Fruit fly (Drosophila melanogaster) whole organism, embryonic: ENCODE results near the gene CG32568.

ENCODE experiments used
- Ada2b ChIP-seq: fragments of 200-800 bp; sonication (Bioruptor generic); IDR thresholded peaks from 2 replicates; pipeline ENCODE4 v1.3.6; 2022; ENCODE audit warnings: missing biosample characterization, missing genetic modification characterization
- B-H1 ChIP-seq: fragments of 200-800 bp; sonication (Bioruptor generic); IDR thresholded peaks from 3 replicates; pipeline ENCODE4 v1.3.6; 2022; ENCODE audit warnings: missing biosample characterization, missing genetic modification characterization
- CG10209 ChIP-seq: fragments of 200-800 bp; sonication (Bioruptor generic); optimal IDR thresholded peaks from 3 replicates; lab custom pipeline; 2017; ENCODE audit warnings: missing biosample characterization, mild to moderate bottlenecking, missing genetic modification characterization, missing genetic modification reagents
- CG1024 ChIP-seq: fragments of 200-800 bp; sonication (Bioruptor generic); IDR thresholded peaks from 2 replicates; pipeline ENCODE4 v1.3.6; 2022; ENCODE audit warnings: missing biosample characterization, missing genetic modification characterization
- CG11696 ChIP-seq: fragments of 200-800 bp; sonication (Bioruptor generic); IDR thresholded peaks from 2 replicates; pipeline ENCODE4 v1.3.6; 2022; ENCODE audit warnings: missing biosample characterization, missing genetic modification characterization
- CG12071 ChIP-seq: fragments of 200-800 bp; sonication (Bioruptor generic); optimal IDR thresholded peaks from 3 replicates; lab custom pipeline; 2018; ENCODE audit warnings: missing biosample characterization, mild to moderate bottlenecking, missing genetic modification characterization
- CG12155 ChIP-seq: fragments of 200-800 bp; sonication (Bioruptor generic); optimal IDR thresholded peaks from 3 replicates; lab custom pipeline; 2016; ENCODE audit warnings: missing biosample characterization, missing genetic modification characterization
- CG12744 ChIP-seq: fragments of 200-800 bp; sonication (Bioruptor generic); optimal IDR thresholded peaks from 2 replicates; lab custom pipeline; 2016; ENCODE audit warnings: missing biosample characterization, missing genetic modification characterization
- CG15073 ChIP-seq: fragments of 200-800 bp; sonication (Bioruptor generic); optimal IDR thresholded peaks from 2 replicates; lab custom pipeline; 2016; ENCODE audit warnings: missing biosample characterization, missing genetic modification characterization
- CG18262 ChIP-seq: fragments of 200-800 bp; optimal IDR thresholded peaks from 3 replicates; lab custom pipeline; 2019; ENCODE audit warnings: missing biosample characterization, mild to moderate bottlenecking, missing genetic modification characterization, moderate library complexity
- CG2199 ChIP-seq: fragments of 200-800 bp; sonication (Bioruptor generic); IDR thresholded peaks from 3 replicates; pipeline ENCODE4 v1.3.6; 2022; ENCODE audit warnings: missing biosample characterization, missing genetic modification characterization
- CG30403 ChIP-seq: fragments of 200-800 bp; sonication (Bioruptor generic); optimal IDR thresholded peaks from 3 replicates; lab custom pipeline; 2016; ENCODE audit warnings: missing biosample characterization, missing genetic modification characterization
- CG31388 ChIP-seq: fragments of 200-800 bp; sonication (Bioruptor generic); optimal IDR thresholded peaks from 2 replicates; lab custom pipeline; 2016; ENCODE audit warnings: missing biosample characterization, missing genetic modification characterization
- CG33557 ChIP-seq: fragments of 200-800 bp; sonication (Bioruptor generic); optimal IDR thresholded peaks from 2 replicates; lab custom pipeline; 2019; ENCODE audit warnings: missing biosample characterization, mild to moderate bottlenecking, missing genetic modification characterization, moderate library complexity
- CG5180 ChIP-seq: fragments of 200-800 bp; sonication (Bioruptor generic); optimal IDR thresholded peaks from 3 replicates; lab custom pipeline; 2017; ENCODE audit warnings: missing biosample characterization, missing genetic modification characterization, mild to moderate bottlenecking, moderate library complexity, missing genetic modification reagents
- CG5245 ChIP-seq: fragments of 200-800 bp; sonication (Bioruptor generic); optimal IDR thresholded peaks from 3 replicates; lab custom pipeline; 2016; ENCODE audit warnings: missing biosample characterization, missing genetic modification characterization
- CG6254 ChIP-seq: fragments of 200-800 bp; sonication (Bioruptor generic); optimal IDR thresholded peaks from 3 replicates; lab custom pipeline; 2017; ENCODE audit warnings: mild to moderate bottlenecking, missing biosample characterization, missing genetic modification reagents, missing genetic modification characterization
- CG6765 ChIP-seq: fragments of 200-800 bp; sonication (Bioruptor generic); optimal IDR thresholded peaks from 3 replicates; lab custom pipeline; 2017; ENCODE audit warnings: missing biosample characterization, mild to moderate bottlenecking, missing genetic modification characterization
- CG7928 ChIP-seq: fragments of 200-800 bp; sonication (Bioruptor generic); optimal IDR thresholded peaks from 2 replicates; lab custom pipeline; 2017; ENCODE audit warnings: missing biosample characterization, mild to moderate bottlenecking, missing genetic modification characterization
- CHES-1-like ChIP-seq: fragments of 200-800 bp; sonication (Bioruptor generic); optimal IDR thresholded peaks from 2 replicates; lab custom pipeline; 2016; ENCODE audit warnings: missing biosample characterization, missing genetic modification characterization
- CrebB ChIP-seq: fragments of 200-800 bp; sonication (Bioruptor generic); optimal IDR thresholded peaks from 3 replicates; lab custom pipeline; 2018; ENCODE audit warnings: missing biosample characterization, mild to moderate bottlenecking, missing genetic modification characterization
- E2f2 ChIP-seq: fragments of 200-800 bp; sonication (Bioruptor generic); IDR thresholded peaks from 2 replicates; pipeline ENCODE4 v1.3.6; 2022; ENCODE audit warnings: missing biosample characterization, missing genetic modification characterization
- Lim3 ChIP-seq: fragments of 200-800 bp; sonication (Bioruptor generic); IDR thresholded peaks from 2 replicates; pipeline ENCODE4 v1.3.6; 2022; ENCODE audit warnings: missing biosample characterization, missing genetic modification characterization
- Mes4 ChIP-seq: fragments of 200-800 bp; sonication (Bioruptor generic); optimal IDR thresholded peaks from 2 replicates; lab custom pipeline; 2016; ENCODE audit warnings: missing biosample characterization, missing genetic modification characterization
- NC2α ChIP-seq: fragments of 200-800 bp; sonication (Bioruptor generic); optimal IDR thresholded peaks from 2 replicates; lab custom pipeline; 2016; ENCODE audit warnings: missing biosample characterization, missing genetic modification characterization
- Opbp ChIP-seq: fragments of 200-800 bp; sonication (Bioruptor generic); IDR thresholded peaks from 3 replicates; pipeline ENCODE4 v1.3.6; 2022; ENCODE audit warnings: missing biosample characterization, missing genetic modification characterization; ENCODE audit not compliant: partially characterized antibody
- Rfx ChIP-seq: fragments of 200-800 bp; sonication (Bioruptor generic); IDR thresholded peaks from 2 replicates; pipeline ENCODE4 v1.3.6; 2022; ENCODE audit warnings: missing biosample characterization, missing genetic modification characterization
- Spps ChIP-seq: fragments of 200-800 bp; sonication (Bioruptor generic); optimal IDR thresholded peaks from 2 replicates; lab custom pipeline; 2018; ENCODE audit warnings: missing biosample characterization, mild to moderate bottlenecking, missing genetic modification characterization
- TFAM ChIP-seq: fragments of 200-800 bp; sonication (Bioruptor generic); optimal IDR thresholded peaks from 2 replicates; lab custom pipeline; 2017; ENCODE audit warnings: missing biosample characterization, missing genetic modification characterization, inconsistent platforms
- al ChIP-seq: fragments of 200-800 bp; sonication (Bioruptor generic); IDR thresholded peaks from 2 replicates; pipeline ENCODE4 v1.3.6; 2022; ENCODE audit warnings: missing biosample characterization, missing genetic modification characterization
- ap ChIP-seq: fragments of 200-800 bp; sonication (Bioruptor generic); IDR thresholded peaks from 2 replicates; pipeline ENCODE4 v1.3.6; 2022; ENCODE audit warnings: missing biosample characterization, missing genetic modification characterization
- br ChIP-seq: fragments of >200 bp; optimal IDR thresholded peaks from 2 replicates; lab custom pipeline; 2017
- btn ChIP-seq: fragments of 200-800 bp; sonication (Bioruptor generic); optimal IDR thresholded peaks from 2 replicates; lab custom pipeline; 2016; ENCODE audit warnings: missing biosample characterization, missing genetic modification characterization
- cad ChIP-seq: fragments of >200 bp; optimal IDR thresholded peaks from 2 replicates; lab custom pipeline; 2017; ENCODE audit warnings: missing biosample characterization, missing genetic modification characterization
- cas ChIP-seq: fragments of 200-800 bp; sonication (Bioruptor generic); IDR thresholded peaks from 2 replicates; pipeline ENCODE4 v1.3.6; 2022; ENCODE audit warnings: missing biosample characterization, missing genetic modification characterization
- chinmo ChIP-seq: fragments of 200-800 bp; sonication (Bioruptor generic); IDR thresholded peaks from 4 replicates; pipeline ENCODE4 v1.3.6; 2022; ENCODE audit warnings: missing biosample characterization, missing genetic modification characterization; ENCODE audit not compliant: partially characterized antibody
- fd96Cb ChIP-seq: fragments of 200-800 bp; sonication (Bioruptor generic); optimal IDR thresholded peaks from 2 replicates; lab custom pipeline; 2018; ENCODE audit warnings: missing biosample characterization, mild to moderate bottlenecking, missing genetic modification characterization, moderate library complexity
- gsb ChIP-seq: fragments of 200-800 bp; sonication (Bioruptor generic); IDR thresholded peaks from 2 replicates; pipeline ENCODE4 v1.3.6; 2022; ENCODE audit warnings: missing biosample characterization, missing genetic modification characterization
- hb ChIP-seq: fragments of 200-800 bp; sonication (Bioruptor generic); IDR thresholded peaks from 3 replicates; pipeline ENCODE4 v1.3.6; 2022; ENCODE audit warnings: missing biosample characterization, missing genetic modification characterization; ENCODE audit not compliant: partially characterized antibody
- jing ChIP-seq: fragments of 200-800 bp; sonication (Bioruptor generic); optimal IDR thresholded peaks from 2 replicates; lab custom pipeline; 2018; ENCODE audit warnings: missing biosample characterization, mild to moderate bottlenecking, missing genetic modification characterization
- ken ChIP-seq: fragments of 200-800 bp; sonication (Bioruptor generic); IDR thresholded peaks from 3 replicates; pipeline ENCODE4 v1.3.6; 2022; ENCODE audit warnings: missing biosample characterization, missing genetic modification characterization
- knrl ChIP-seq: fragments of 200-800 bp; sonication (Bioruptor generic); IDR thresholded peaks from 3 replicates; pipeline ENCODE4 v1.3.6; 2022; ENCODE audit warnings: missing biosample characterization, missing genetic modification characterization; ENCODE audit not compliant: partially characterized antibody
- nerfin-2 ChIP-seq: fragments of 200-800 bp; sonication (Bioruptor generic); IDR thresholded peaks from 2 replicates; pipeline ENCODE4 v1.3.6; 2022; ENCODE audit warnings: missing biosample characterization, missing genetic modification characterization; ENCODE audit not compliant: partially characterized antibody
- otp ChIP-seq: fragments of 200-800 bp; sonication (Bioruptor generic); IDR thresholded peaks from 3 replicates; pipeline ENCODE4, ENCODE4 v1.3.6; 2022; ENCODE audit warnings: missing biosample characterization, missing genetic modification characterization
- pb ChIP-seq: fragments of 200-800 bp; sonication (Bioruptor generic); optimal IDR thresholded peaks from 3 replicates; lab custom pipeline; 2016; ENCODE audit warnings: missing biosample characterization, missing genetic modification characterization
- pum ChIP-seq: fragments of 200-800 bp; sonication (Bioruptor generic); optimal IDR thresholded peaks from 2 replicates; lab custom pipeline; 2016; ENCODE audit warnings: missing biosample characterization, missing genetic modification characterization
- row ChIP-seq: fragments of 200-800 bp; sonication (Bioruptor generic); IDR thresholded peaks from 3 replicates; pipeline ENCODE4 v1.3.6; 2022; ENCODE audit warnings: missing biosample characterization, missing genetic modification characterization
- sisA ChIP-seq: fragments of 200-800 bp; sonication (Bioruptor generic); IDR thresholded peaks from 2 replicates; pipeline ENCODE4 v1.3.6; 2022; ENCODE audit warnings: missing biosample characterization, missing genetic modification characterization
- slbo ChIP-seq: fragments of 200-800 bp; sonication (Bioruptor generic); IDR thresholded peaks from 2 replicates; pipeline ENCODE4 v1.3.6; 2022; ENCODE audit warnings: missing biosample characterization, missing genetic modification characterization
- sna ChIP-seq: fragments of 200-800 bp; sonication (Bioruptor generic); IDR thresholded peaks from 2 replicates; pipeline ENCODE4 v1.3.6; 2022; ENCODE audit warnings: missing biosample characterization, missing genetic modification characterization; ENCODE audit not compliant: partially characterized antibody
- sug ChIP-seq: fragments of 200-800 bp; optimal IDR thresholded peaks from 2 replicates; lab custom pipeline; 2019; ENCODE audit warnings: missing biosample characterization, mild to moderate bottlenecking, missing genetic modification characterization, moderate library complexity

Gene CG32568

dm6 chrX:16751579-16752156 is 11.0 kb downstream of the CG32568 start, which contains the start of gene goe (continued):
- TF ChIP-seq gsb = 0 out of 2 replicates have a peak, but pooled peaks have one; percentile 27
- TF ChIP-seq CrebB (tag; lab: Kevin White, UChicago) = peak; percentile 83
- TF ChIP-seq ken (GFP tag; lab: Robert Waterston, UW) = peak; percentile 88
- peak; percentile 76 for TF ChIP-seq CG12744 (GFP tag; lab: Kevin White, UChicago)
- peak; percentile 79; the same call in 1 of the 2 replicates for TF ChIP-seq sna (GFP tag; lab: Robert Waterston, UW)
- peak; percentile 79 for TF ChIP-seq CG12155 (GFP tag; lab: Kevin White, UChicago)
- TF ChIP-seq CG15073 (GFP tag; lab: Kevin White, UChicago) = no peak
- peak; percentile 57 for TF ChIP-seq Ada2b (GFP tag; lab: Robert Waterston, UW)
- no peak for TF ChIP-seq TFAM
- peak; percentile 56 for TF ChIP-seq NC2α (GFP tag; lab: Kevin White, UChicago)
- peak; percentile 66 for TF ChIP-seq pum
- peak; percentile 50 for TF ChIP-seq B-H1 (GFP tag; lab: Robert Waterston, UW)
- TF ChIP-seq CG33557 (GFP tag; lab: Kevin White, UChicago) = peak; percentile 65
- peak; percentile 44 for TF ChIP-seq CG12071 (GFP tag; lab: Kevin White, UChicago)
- TF ChIP-seq CG5245 (GFP tag; lab: Kevin White, UChicago) = peak; percentile 33
- no peak for TF ChIP-seq br (lab: Kevin White, UChicago)
- no peak for TF ChIP-seq CG11696 (GFP tag; lab: Robert Waterston, UW)
- TF ChIP-seq cad (GFP tag; lab: Kevin White, UChicago) = no peak
- TF ChIP-seq Mes4 (GFP tag; lab: Kevin White, UChicago) = peak; percentile 85
- TF ChIP-seq CG2199 (GFP tag; lab: Robert Waterston, UW) = peak; percentile 81
- peak; percentile 67 for TF ChIP-seq ap
- TF ChIP-seq nerfin-2 (GFP tag; lab: Robert Waterston, UW) = peak; percentile 64
- TF ChIP-seq E2f2 (GFP tag; lab: Robert Waterston, UW) = peak; percentile 83
- TF ChIP-seq Opbp (GFP tag; lab: Robert Waterston, UW) = peak; percentile 98
- TF ChIP-seq CG10209 (GFP tag; lab: Kevin White, UChicago) = peak; percentile 64
- peak; percentile 91 for TF ChIP-seq CHES-1-like (GFP tag; lab: Kevin White, UChicago)
- TF ChIP-seq Rfx (GFP tag; lab: Robert Waterston, UW) = peak; percentile 91
- TF ChIP-seq CG31388 (GFP tag; lab: Kevin White, UChicago) = no peak
- TF ChIP-seq hb (GFP tag; lab: Robert Waterston, UW) = peak; percentile 74; the same call in 2 of the 3 replicates
- TF ChIP-seq CG1024 (GFP tag; lab: Robert Waterston, UW) = peak; percentile 57
- TF ChIP-seq CG6765 = peak; percentile 76
- peak; percentile 46 for TF ChIP-seq CG7928 (GFP tag; lab: Kevin White, UChicago)
- TF ChIP-seq jing (GFP tag; lab: Kevin White, UChicago) = peak; percentile 2
- TF ChIP-seq cas = no peak; the same call in 1 of the 2 replicates
- peak; percentile 72 for TF ChIP-seq sisA
- TF ChIP-seq CG6254 (GFP tag; lab: Kevin White, UChicago) = no peak
- TF ChIP-seq slbo (GFP tag; lab: Robert Waterston, UW) = peak; percentile 91
- TF ChIP-seq pb = peak; percentile 65
- peak; percentile 82 for TF ChIP-seq CG30403
- peak; percentile 76 for TF ChIP-seq row (GFP tag; lab: Robert Waterston, UW)
- peak; percentile 91; the same call in 3 of the 4 replicates for TF ChIP-seq chinmo (GFP tag; lab: Robert Waterston, UW)
- peak; percentile 73; the same call in 2 of the 3 replicates for TF ChIP-seq otp (GFP tag; lab: Robert Waterston, UW)
- peak; percentile 57 for TF ChIP-seq btn (GFP tag; lab: Kevin White, UChicago)
- TF ChIP-seq Spps (tag; lab: Kevin White, UChicago) = no peak
- TF ChIP-seq CG18262 (tag; lab: Kevin White, UChicago) = peak; percentile 31
- TF ChIP-seq sug (tag; lab: Kevin White, UChicago) = peak; percentile 77
- TF ChIP-seq al (GFP tag; lab: Robert Waterston, UW) = peak; percentile 78
- TF ChIP-seq Lim3 (GFP tag; lab: Robert Waterston, UW) = no peak
- peak; percentile 87 for TF ChIP-seq knrl
- TF ChIP-seq CG5180 (GFP tag; lab: Kevin White, UChicago) = no peak
- TF ChIP-seq fd96Cb = peak; percentile 2
